Fruit fly (Drosophila melanogaster) whole organism, embryonic: Measurements from ENCODE around the gene CG42449.

ENCODE experiments used
- BEAF-32 ChIP-seq: fragments of 200-800 bp; sonication (Bioruptor generic); optimal IDR thresholded peaks from 3 replicates; lab custom pipeline; 2017; ENCODE audit warnings: missing biosample characterization, missing genetic modification characterization, mild to moderate bottlenecking, moderate library complexity, missing genetic modification reagents
- CG10366 ChIP-seq: fragments of 200-800 bp; sonication (Bioruptor generic); IDR thresholded peaks from 2 replicates; pipeline ENCODE4 v1.3.6; 2022; ENCODE audit warnings: missing biosample characterization, missing genetic modification characterization
- CG10959 ChIP-seq: fragments of 200-800 bp; sonication (Bioruptor generic); IDR thresholded peaks from 2 replicates; pipeline ENCODE4 v1.3.6; 2022; ENCODE audit warnings: missing biosample characterization, missing genetic modification characterization
- CG11398 ChIP-seq: fragments of 200-800 bp; sonication (Bioruptor generic); optimal IDR thresholded peaks from 2 replicates; lab custom pipeline; 2016; ENCODE audit warnings: missing biosample characterization, missing genetic modification characterization
- CG12744 ChIP-seq: fragments of 200-800 bp; sonication (Bioruptor generic); optimal IDR thresholded peaks from 2 replicates; lab custom pipeline; 2016; ENCODE audit warnings: missing biosample characterization, missing genetic modification characterization
- CG12769 ChIP-seq: fragments of 200-800 bp; sonication (Bioruptor generic); optimal IDR thresholded peaks from 2 replicates; lab custom pipeline; 2019; ENCODE audit warnings: missing biosample characterization, mild to moderate bottlenecking, missing genetic modification characterization, moderate library complexity
- CG13775 ChIP-seq: fragments of 200-800 bp; sonication (Bioruptor generic); optimal IDR thresholded peaks from 3 replicates; lab custom pipeline; 2017; ENCODE audit warnings: missing biosample characterization, mild to moderate bottlenecking, missing genetic modification characterization
- CG15269 ChIP-seq: fragments of 200-800 bp; sonication (Bioruptor generic); optimal IDR thresholded peaks from 2 replicates; lab custom pipeline; 2018; ENCODE audit warnings: missing biosample characterization, mild to moderate bottlenecking, missing genetic modification characterization, moderate library complexity
- CG1602 ChIP-seq: fragments of 200-800 bp; sonication (Bioruptor generic); optimal IDR thresholded peaks from 3 replicates; lab custom pipeline; 2016; ENCODE audit warnings: missing biosample characterization, missing genetic modification characterization
- CG2129 ChIP-seq: fragments of 200-800 bp; sonication (Bioruptor generic); IDR thresholded peaks from 2 replicates; pipeline ENCODE4 v1.3.6; 2022; ENCODE audit warnings: missing biosample characterization, missing genetic modification characterization; ENCODE audit not compliant: partially characterized antibody
- CG32772 ChIP-seq: fragments of 200-800 bp; sonication (Bioruptor generic); IDR thresholded peaks from 2 replicates; pipeline ENCODE4 v1.3.6; 2022; ENCODE audit warnings: missing biosample characterization, missing genetic modification characterization
- CG3838 ChIP-seq: fragments of 200-800 bp; sonication (Bioruptor generic); optimal IDR thresholded peaks from 3 replicates; lab custom pipeline; 2016; ENCODE audit warnings: missing biosample characterization, missing genetic modification characterization
- CG4328 ChIP-seq: fragments of 200-800 bp; sonication (Bioruptor generic); optimal IDR thresholded peaks from 3 replicates; lab custom pipeline; 2017; ENCODE audit warnings: missing biosample characterization, missing genetic modification reagents, missing genetic modification characterization
- CG6813 ChIP-seq: fragments of 200-800 bp; sonication (Bioruptor generic); optimal IDR thresholded peaks from 2 replicates; lab custom pipeline; 2017; ENCODE audit warnings: missing biosample characterization, missing genetic modification characterization, mild to moderate bottlenecking, moderate library complexity, missing genetic modification reagents
- CG7556 ChIP-seq: fragments of 200-800 bp; sonication (Bioruptor generic); optimal IDR thresholded peaks from 2 replicates; lab custom pipeline; 2017; ENCODE audit warnings: missing biosample characterization, mild to moderate bottlenecking, missing genetic modification characterization
- CG7963 ChIP-seq: fragments of 200-800 bp; sonication (Bioruptor generic); IDR thresholded peaks from 3 replicates; pipeline ENCODE4 v1.3.6; 2022; ENCODE audit warnings: missing biosample characterization, missing genetic modification characterization; ENCODE audit not compliant: partially characterized antibody
- CG9876 ChIP-seq: fragments of 200-800 bp; sonication (Bioruptor generic); optimal IDR thresholded peaks from 2 replicates; lab custom pipeline; 2016; ENCODE audit warnings: missing biosample characterization, missing genetic modification characterization
- E2f2 ChIP-seq: fragments of 200-800 bp; sonication (Bioruptor generic); IDR thresholded peaks from 2 replicates; pipeline ENCODE4 v1.3.6; 2022; ENCODE audit warnings: missing biosample characterization, missing genetic modification characterization
- Ets65A ChIP-seq: fragments of 200-800 bp; sonication (Bioruptor generic); peaks from one replicate; lab custom pipeline; 2016; ENCODE audit warnings: missing biosample characterization, missing genetic modification characterization
- Fer1 ChIP-seq: fragments of 200-800 bp; sonication (Bioruptor generic); optimal IDR thresholded peaks from 2 replicates; lab custom pipeline; 2017; ENCODE audit warnings: missing biosample characterization, mild to moderate bottlenecking, missing genetic modification characterization
- Fer2 ChIP-seq: fragments of 200-800 bp; sonication (Bioruptor generic); optimal IDR thresholded peaks from 2 replicates; lab custom pipeline; 2018; ENCODE audit warnings: missing biosample characterization, mild to moderate bottlenecking, missing genetic modification characterization, moderate library complexity
- GATAe ChIP-seq: fragments of 200-800 bp; sonication (Bioruptor generic); conservative IDR thresholded peaks from 2 replicates; pipeline ENCODE4 v1.3.6; 2022; ENCODE audit warnings: missing biosample characterization, missing genetic modification characterization
- HLHmδ ChIP-seq: fragments of 200-800 bp; sonication (Bioruptor generic); optimal IDR thresholded peaks from 2 replicates; lab custom pipeline; 2018; ENCODE audit warnings: missing biosample characterization, mild to moderate bottlenecking, missing genetic modification characterization, moderate library complexity
- Hr51 ChIP-seq, 2 experiments: fragments of 200-800 bp; sonication (Bioruptor generic); optimal IDR thresholded peaks; 2 replicates in 1 of 2; 3 replicates in 1 of 2; lab custom pipeline; 2016 to 2018; ENCODE audit warnings: missing biosample characterization in 2 of 2, missing genetic modification characterization in 2 of 2, mild to moderate bottlenecking in 1 of 2, moderate library complexity in 1 of 2
- NC2β ChIP-seq: fragments of 200-800 bp; sonication (Bioruptor generic); optimal IDR thresholded peaks from 2 replicates; lab custom pipeline; 2016; ENCODE audit warnings: missing biosample characterization, missing genetic modification characterization
- Rx ChIP-seq: fragments of 200-800 bp; sonication (Bioruptor generic); IDR thresholded peaks from 2 replicates; pipeline ENCODE4 v1.3.6; 2022; ENCODE audit warnings: missing biosample characterization, missing genetic modification characterization
- Scr ChIP-seq: fragments of 200-800 bp; sonication (Bioruptor generic); IDR thresholded peaks from 2 replicates; pipeline ENCODE4 v1.3.6; 2022; ENCODE audit warnings: missing biosample characterization, missing genetic modification characterization; ENCODE audit not compliant: partially characterized antibody
- Usf ChIP-seq: fragments of 200-800 bp; sonication (Bioruptor generic); optimal IDR thresholded peaks from 2 replicates; lab custom pipeline; 2017; ENCODE audit warnings: missing genotype, missing biosample characterization, missing genetic modification characterization
- Vsx1 ChIP-seq: fragments of 200-800 bp; sonication (Bioruptor generic); optimal IDR thresholded peaks from 2 replicates; lab custom pipeline; 2017; ENCODE audit warnings: missing biosample characterization, mild to moderate bottlenecking, missing genetic modification characterization, missing genetic modification reagents
- ara ChIP-seq: fragments of 200-800 bp; sonication (Bioruptor generic); IDR thresholded peaks from 2 replicates; pipeline ENCODE4 v1.3.6; 2022; ENCODE audit warnings: missing biosample characterization, missing genetic modification characterization
- ase ChIP-seq: fragments of 200-800 bp; sonication (Bioruptor generic); IDR thresholded peaks from 3 replicates; pipeline ENCODE4 v1.3.6; 2022; ENCODE audit warnings: missing biosample characterization, missing genetic modification characterization
- bab2 ChIP-seq: fragments of 200-800 bp; sonication (Bioruptor generic); optimal IDR thresholded peaks from 2 replicates; lab custom pipeline; 2016; ENCODE audit warnings: missing biosample characterization, missing genetic modification characterization
- bcd ChIP-seq: fragments of 200-800 bp; sonication (Bioruptor generic); optimal IDR thresholded peaks from 2 replicates; lab custom pipeline; 2017; ENCODE audit warnings: missing biosample characterization, mild to moderate bottlenecking, missing genetic modification characterization
- dati ChIP-seq: fragments of 200-800 bp; sonication (Bioruptor generic); IDR thresholded peaks from 2 replicates; pipeline ENCODE4 v1.3.6; 2022; ENCODE audit warnings: missing biosample characterization, missing genetic modification characterization
- dmrt11E ChIP-seq: fragments of 200-800 bp; sonication (Bioruptor generic); optimal IDR thresholded peaks from 3 replicates; lab custom pipeline; 2018; ENCODE audit warnings: missing biosample characterization, mild to moderate bottlenecking, missing genetic modification characterization, moderate library complexity
- dysf ChIP-seq: fragments of 200-800 bp; sonication (Bioruptor generic); IDR thresholded peaks from 3 replicates; pipeline ENCODE4 v1.3.6; 2022; ENCODE audit warnings: missing biosample characterization, missing genetic modification characterization
- h ChIP-seq: fragments of >200 bp; optimal IDR thresholded peaks from 2 replicates; lab custom pipeline; 2017
- insv ChIP-seq, 2 experiments: fragments of 200-800 bp; sonication (Bioruptor generic); optimal IDR thresholded peaks; 3 replicates each; lab custom pipeline; 2016 to 2018; ENCODE audit warnings: missing biosample characterization in 2 of 2, missing genetic modification characterization in 2 of 2
- ken ChIP-seq: fragments of 200-800 bp; sonication (Bioruptor generic); IDR thresholded peaks from 3 replicates; pipeline ENCODE4 v1.3.6; 2022; ENCODE audit warnings: missing biosample characterization, missing genetic modification characterization
- pita ChIP-seq: fragments of 200-800 bp; sonication (Bioruptor generic); optimal IDR thresholded peaks from 2 replicates; lab custom pipeline; 2017; ENCODE audit warnings: missing biosample characterization, mild to moderate bottlenecking, missing genetic modification characterization
- sc ChIP-seq, 3 experiments: fragments of >200 bp in 2 of 3; fragments of 200-800 bp in 1 of 3; sonication (Bioruptor generic) in 1 of 3; optimal IDR thresholded peaks; 2 replicates in 2 of 3; 3 replicates in 1 of 3; lab custom pipeline; 2017; ENCODE audit warnings: mild to moderate bottlenecking in 1 of 3, missing biosample characterization in 1 of 3, missing genetic modification characterization in 1 of 3, missing genetic modification reagents in 1 of 3
- sens-2 ChIP-seq: fragments of 200-800 bp; sonication (Bioruptor generic); IDR thresholded peaks from 2 replicates; pipeline ENCODE4 v1.3.6; 2022; ENCODE audit warnings: missing biosample characterization, missing genetic modification characterization
- seq ChIP-seq: fragments of 200-800 bp; sonication (Bioruptor generic); IDR thresholded peaks from 2 replicates; pipeline ENCODE4 v1.3.6; 2022; ENCODE audit warnings: missing biosample characterization, missing genetic modification characterization
- sima ChIP-seq: fragments of 200-800 bp; sonication (Bioruptor generic); optimal IDR thresholded peaks from 2 replicates; lab custom pipeline; 2016; ENCODE audit warnings: missing biosample characterization, missing genetic modification characterization
- sisA ChIP-seq: fragments of 200-800 bp; sonication (Bioruptor generic); IDR thresholded peaks from 2 replicates; pipeline ENCODE4 v1.3.6; 2022; ENCODE audit warnings: missing biosample characterization, missing genetic modification characterization
- stc ChIP-seq: fragments of 200-800 bp; sonication (Bioruptor generic); IDR thresholded peaks from 2 replicates; pipeline ENCODE4 v1.3.6; 2022; ENCODE audit warnings: missing biosample characterization, missing genetic modification characterization
- toy ChIP-seq: fragments of 200-800 bp; sonication (Bioruptor generic); IDR thresholded peaks from 2 replicates; pipeline ENCODE4 v1.3.6; 2022; ENCODE audit warnings: missing biosample characterization, missing genetic modification characterization
- usp ChIP-seq: fragments of >200 bp; optimal IDR thresholded peaks from 2 replicates; lab custom pipeline; 2017; ENCODE audit warnings: missing biosample characterization, missing genetic modification characterization
- vnd ChIP-seq: fragments of 200-800 bp; sonication (Bioruptor generic); IDR thresholded peaks from 3 replicates; pipeline ENCODE4 v1.3.6; 2022; ENCODE audit warnings: missing biosample characterization, missing genetic modification characterization; ENCODE audit not compliant: partially characterized antibody
- yki ChIP-seq: fragments of >200 bp; optimal IDR thresholded peaks from 3 replicates; lab custom pipeline; 2018

Gene CG42449

DNA sequence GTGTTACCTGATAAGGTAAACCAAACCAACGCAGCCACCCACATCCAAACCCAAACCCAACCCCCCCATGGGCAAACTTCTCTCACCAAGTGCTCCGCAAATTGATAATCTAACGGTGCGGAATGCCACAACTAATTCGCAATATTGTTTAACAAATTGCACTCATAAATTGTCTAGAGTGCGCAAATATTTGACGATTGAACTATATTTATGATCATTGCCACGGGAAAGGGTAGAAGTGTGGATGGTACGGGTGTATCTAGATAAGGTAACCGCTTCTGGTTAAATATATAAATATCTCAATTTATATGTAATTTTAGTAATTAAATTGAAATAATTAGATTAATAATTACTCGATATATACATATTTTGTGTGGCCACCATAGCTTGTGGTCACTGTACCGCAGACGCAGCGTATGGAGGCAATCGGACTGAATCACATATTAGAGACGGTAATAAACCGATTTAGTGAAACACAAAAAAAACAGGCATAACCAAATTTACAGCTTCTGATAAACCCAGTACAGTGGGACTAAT is 35.5 kb downstream of the CG42449 start (continued):
- TF ChIP-seq ara (GFP tag; lab: Robert Waterston, UW) (no peak), Hr51 (GFP tag; optimal IDR thresholded peaks at IDR 0.05; lab: Kevin White, UChicago) (peak in 1 of 2 experiments; percentile 53), CG12769 (tag; lab: Kevin White, UChicago) (peak; percentile 66), CG12744 (GFP tag; lab: Kevin White, UChicago) (no peak), GATAe (GFP tag; lab: Robert Waterston, UW) (peak; percentile 20; the same call in 1 of the 2 replicates), CG2129 (GFP tag; lab: Robert Waterston, UW) (no peak), seq (peak; percentile 46; the same call in 1 of the 2 replicates), CG11398 (no peak), CG9876 (GFP tag; lab: Kevin White, UChicago) (no peak), CG4328 (GFP tag; lab: Kevin White, UChicago) (peak; percentile 28), CG1602 (GFP tag; lab: Kevin White, UChicago) (no peak), ase (GFP tag; lab: Robert Waterston, UW) (peak; percentile 16; the same call in 1 of the 3 replicates), yki (lab: Kevin White, UChicago) (no peak), vnd (GFP tag; lab: Robert Waterston, UW) (no peak), CG15269 (tag; lab: Kevin White, UChicago) (peak; percentile 81), dati (GFP tag; lab: Robert Waterston, UW) (no peak), CG10366 (GFP tag; lab: Robert Waterston, UW) (peak; percentile 66), stc (GFP tag; lab: Robert Waterston, UW) (0 out of 2 replicates have a peak, but pooled peaks have one; percentile 43), h (lab: Kevin White, UChicago) (no peak), BEAF-32 (GFP tag; lab: Kevin White, UChicago) (no peak), NC2β (no peak), bcd (GFP tag; lab: Kevin White, UChicago) (peak; percentile 60), CG10959 (0 out of 2 replicates have a peak, but pooled peaks have one; percentile 21), Fer1 (GFP tag; lab: Kevin White, UChicago) (peak; percentile 79), CG7556 (GFP tag; lab: Kevin White, UChicago) (peak; percentile 46), Vsx1 (GFP tag; lab: Kevin White, UChicago) (no peak), CG32772 (GFP tag; lab: Robert Waterston, UW) (no peak), sisA (GFP tag; lab: Robert Waterston, UW) (peak; percentile 57), CG6813 (GFP tag; lab: Kevin White, UChicago) (peak; percentile 33), ken (GFP tag; lab: Robert Waterston, UW) (no peak), insv (GFP tag; optimal IDR thresholded peaks at IDR 0.05; lab: Kevin White, UChicago) (peak in 1 of 2 experiments; percentile 8), toy (GFP tag; lab: Robert Waterston, UW) (0 out of 2 replicates have a peak, but pooled peaks have one; percentile 10), Ets65A (GFP tag; lab: Kevin White, UChicago) (no peak), CG13775 (GFP tag; lab: Kevin White, UChicago) (peak; percentile 35), Usf (GFP tag; lab: Kevin White, UChicago) (no peak), CG3838 (GFP tag; lab: Kevin White, UChicago) (no peak), bab2 (peak; percentile 11), sens-2 (GFP tag; lab: Robert Waterston, UW) (0 out of 2 replicates have a peak, but pooled peaks have one; percentile 22), sc (optimal IDR thresholded peaks at IDR 0.05; lab: Kevin White, UChicago) (no peak), sc (GFP tag; optimal IDR thresholded peaks at IDR 0.05; lab: Kevin White, UChicago) (no peak), sima (GFP tag; lab: Kevin White, UChicago) (no peak), CG7963 (GFP tag; lab: Robert Waterston, UW) (no peak), Fer2 (tag; lab: Kevin White, UChicago) (peak; percentile 58), dysf (GFP tag; lab: Robert Waterston, UW) (peak; percentile 82), dmrt11E (tag; lab: Kevin White, UChicago) (no peak), usp (GFP tag; lab: Kevin White, UChicago) (no peak), pita (GFP tag; lab: Kevin White, UChicago) (no peak), Rx (GFP tag; lab: Robert Waterston, UW) (peak; percentile 21; the same call in 1 of the 2 replicates), Scr (GFP tag; lab: Robert Waterston, UW) (no peak), E2f2 (peak; percentile 38; the same call in 1 of the 2 replicates), HLHmδ (no peak)
